Worm (Caenorhabditis elegans): ENCODE data around the gene R74.2.

DNA sequence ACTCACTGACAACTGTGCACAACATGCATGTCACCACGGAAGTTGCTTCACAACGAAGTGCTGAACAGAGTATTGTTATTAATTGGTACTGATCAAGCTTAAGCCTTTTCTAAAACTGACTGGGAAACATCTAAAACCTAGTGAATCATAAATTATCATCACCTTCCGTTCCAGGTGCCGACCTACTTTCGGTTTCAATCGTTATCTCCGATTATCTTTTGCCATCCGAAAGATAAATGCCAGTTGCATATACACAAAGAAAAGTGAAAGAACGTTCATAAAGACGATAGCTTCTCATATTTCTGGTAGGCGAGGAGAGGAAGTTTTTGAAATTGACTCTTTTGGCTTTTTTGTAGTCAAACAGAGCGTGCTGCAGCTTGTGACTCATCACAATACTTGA is 1.6 kb downstream of the R74.2 start:
- TF ChIP-seq pat-9 (tag; optimal IDR thresholded peaks at IDR 0.05): no peak
- TF ChIP-seq dve-1 (tag; optimal IDR thresholded peaks at IDR 0.05): no peak
- no peak for TF ChIP-seq elt-2 (tag; optimal IDR thresholded peaks at IDR 0.05)

Data from whole organism, late embryonic.